Fruit fly (Drosophila melanogaster) whole organism, embryonic: Measurements from ENCODE around the gene Him.

Experiments
- BtbVII ChIP-seq: fragments of 200-800 bp; sonication (Bioruptor generic); optimal IDR thresholded peaks from 3 replicates; lab custom pipeline; 2017; ENCODE audit warnings: missing biosample characterization, mild to moderate bottlenecking, missing genetic modification characterization
- CG1024 ChIP-seq: fragments of 200-800 bp; sonication (Bioruptor generic); IDR thresholded peaks from 2 replicates; pipeline ENCODE4 v1.3.6; 2022; ENCODE audit warnings: missing biosample characterization, missing genetic modification characterization
- CG14667 ChIP-seq: fragments of 200-800 bp; sonication (Bioruptor generic); IDR thresholded peaks from 2 replicates; pipeline ENCODE4 v1.3.6; 2022; ENCODE audit warnings: missing biosample characterization, missing genetic modification characterization
- CG34376 ChIP-seq: fragments of 200-800 bp; sonication (Bioruptor generic); optimal IDR thresholded peaks from 2 replicates; lab custom pipeline; 2018; ENCODE audit warnings: missing biosample characterization, mild to moderate bottlenecking, missing genetic modification characterization
- CG4404 ChIP-seq: fragments of 200-800 bp; sonication (Bioruptor generic); IDR thresholded peaks from 2 replicates; pipeline ENCODE4 v1.3.6; 2022; ENCODE audit warnings: missing biosample characterization, missing genetic modification characterization
- Fer2 ChIP-seq: fragments of 200-800 bp; sonication (Bioruptor generic); optimal IDR thresholded peaks from 2 replicates; lab custom pipeline; 2018; ENCODE audit warnings: missing biosample characterization, mild to moderate bottlenecking, missing genetic modification characterization, moderate library complexity
- NfI ChIP-seq: fragments of 200-800 bp; sonication (Bioruptor generic); optimal IDR thresholded peaks from 3 replicates; lab custom pipeline; 2018; ENCODE audit warnings: missing biosample characterization, mild to moderate bottlenecking, missing genetic modification characterization, moderate library complexity
- TFAM ChIP-seq: fragments of 200-800 bp; sonication (Bioruptor generic); optimal IDR thresholded peaks from 2 replicates; lab custom pipeline; 2017; ENCODE audit warnings: missing biosample characterization, missing genetic modification characterization, inconsistent platforms
- Trl ChIP-seq, 3 experiments: fragments of >200 bp in 2 of 3; fragments of 200-800 bp in 1 of 3; sonication (Bioruptor generic) in 1 of 3; optimal IDR thresholded peaks; 2 replicates in 1 of 3; 3 replicates in 2 of 3; lab custom pipeline; 2016 to 2017; ENCODE audit warnings: missing biosample characterization in 1 of 3, missing genetic modification characterization in 1 of 3
- bab2 ChIP-seq: fragments of 200-800 bp; sonication (Bioruptor generic); optimal IDR thresholded peaks from 2 replicates; lab custom pipeline; 2016; ENCODE audit warnings: missing biosample characterization, missing genetic modification characterization
- chinmo ChIP-seq: fragments of 200-800 bp; sonication (Bioruptor generic); IDR thresholded peaks from 4 replicates; pipeline ENCODE4 v1.3.6; 2022; ENCODE audit warnings: missing biosample characterization, missing genetic modification characterization; ENCODE audit not compliant: partially characterized antibody
- dan ChIP-seq: fragments of 200-800 bp; sonication (Bioruptor generic); IDR thresholded peaks from 2 replicates; pipeline ENCODE4 v1.3.6; 2022; ENCODE audit warnings: missing biosample characterization, missing genetic modification characterization
- fd64A ChIP-seq: fragments of 200-800 bp; sonication (Bioruptor generic); optimal IDR thresholded peaks from 3 replicates; lab custom pipeline; 2018; ENCODE audit warnings: missing biosample characterization, mild to moderate bottlenecking, missing genetic modification characterization
- pb ChIP-seq: fragments of 200-800 bp; sonication (Bioruptor generic); optimal IDR thresholded peaks from 3 replicates; lab custom pipeline; 2016; ENCODE audit warnings: missing biosample characterization, missing genetic modification characterization

- no peak for TF ChIP-seq Fer2 (tag; lab: Kevin White, UChicago)
- no peak for TF ChIP-seq TFAM (GFP tag; lab: Kevin White, UChicago)
- no peak for TF ChIP-seq CG14667 (GFP tag; lab: Robert Waterston, UW)
- TF ChIP-seq CG1024 (GFP tag; lab: Robert Waterston, UW), result no peak
- TF ChIP-seq pb (GFP tag; lab: Kevin White, UChicago), result no peak
- no peak for TF ChIP-seq CG34376 (GFP tag; lab: Kevin White, UChicago)
- TF ChIP-seq dan (GFP tag; lab: Robert Waterston, UW), result no peak
- TF ChIP-seq CG4404, result no peak
- TF ChIP-seq Trl (optimal IDR thresholded peaks at IDR 0.05; lab: Kevin White, UChicago), result no peak
- no peak for TF ChIP-seq Trl (GFP tag; optimal IDR thresholded peaks at IDR 0.05; lab: Kevin White, UChicago)
- no peak for TF ChIP-seq fd64A (GFP tag; lab: Kevin White, UChicago)
- TF ChIP-seq NfI, result no peak
- no peak for TF ChIP-seq bab2 (GFP tag; lab: Kevin White, UChicago)
- TF ChIP-seq BtbVII (GFP tag; lab: Kevin White, UChicago), result no peak
- TF ChIP-seq chinmo (GFP tag; lab: Robert Waterston, UW), result no peak
These were observed 50.2 kb downstream of the Him start, which contains the start of gene CG15059 for dm6 chrX:18259417-18259816.
